Worm (Caenorhabditis elegans) whole organism, late embryonic: ENCODE data around the gene F53F4.7.

Experiments used
- C38D4.7 ChIP-seq: fragments of 200-800 bp; sonication (Bioruptor generic); optimal IDR thresholded peaks from 2 replicates; lab custom pipeline; 2018; ENCODE audit warnings: mild to moderate bottlenecking, missing genetic modification characterization, moderate library complexity, missing compliant biosample characterization
- F13H6.1 ChIP-seq: sonication (generic microtip); optimal IDR thresholded peaks from 2 replicates; lab custom pipeline; 2016; ENCODE audit warnings: missing genetic modification characterization, missing compliant biosample characterization
- T23F11.4 ChIP-seq: fragments of 200-800 bp; sonication (Bioruptor generic); optimal IDR thresholded peaks from 2 replicates; lab custom pipeline; 2018; ENCODE audit warnings: mild to moderate bottlenecking, missing genetic modification characterization, missing compliant biosample characterization
- ama-1 ChIP-seq: fragments of 150-350 bp; optimal IDR thresholded peaks from 2 replicates; lab custom pipeline; 2014
- ceh-14 ChIP-seq: sonication (generic microtip); optimal IDR thresholded peaks from 2 replicates; lab custom pipeline; 2016; ENCODE audit warnings: missing genotype, missing genetic modification characterization, missing compliant biosample characterization
- ceh-18 ChIP-seq: sonication (generic microtip); optimal IDR thresholded peaks from 2 replicates; lab custom pipeline; 2016; ENCODE audit warnings: missing genetic modification characterization, missing compliant biosample characterization
- ceh-2 ChIP-seq: sonication (generic microtip); optimal IDR thresholded peaks from 2 replicates; lab custom pipeline; 2016; ENCODE audit warnings: missing genotype, missing genetic modification characterization, missing compliant biosample characterization
- ceh-22 ChIP-seq: sonication (generic microtip); optimal IDR thresholded peaks from 2 replicates; lab custom pipeline; 2017; ENCODE audit warnings: missing biosample characterization, missing genetic modification characterization
- ceh-30 ChIP-seq: fragments of 150-350 bp; optimal IDR thresholded peaks from 2 replicates; lab custom pipeline; 2014; ENCODE audit warnings: missing biosample characterization, missing genetic modification characterization
- ceh-31 ChIP-seq: sonication (generic microtip); optimal IDR thresholded peaks from 2 replicates; lab custom pipeline; 2016; ENCODE audit warnings: missing genetic modification characterization, missing compliant biosample characterization
- ceh-48 ChIP-seq: sonication (generic microtip); optimal IDR thresholded peaks from 2 replicates; lab custom pipeline; 2016; ENCODE audit warnings: missing genetic modification characterization, inconsistent platforms, missing compliant biosample characterization
- ceh-6 ChIP-seq: fragments of 200-800 bp; sonication (Bioruptor generic); optimal IDR thresholded peaks from 2 replicates; lab custom pipeline; 2018; ENCODE audit warnings: mild to moderate bottlenecking, missing genetic modification characterization, missing compliant biosample characterization
- dve-1 ChIP-seq: sonication (generic microtip); optimal IDR thresholded peaks from 2 replicates; lab custom pipeline; 2017; ENCODE audit warnings: antibody characterized with exemption, mild to moderate bottlenecking, missing genetic modification characterization, missing compliant biosample characterization
- fax-1 ChIP-seq: sonication (generic microtip); optimal IDR thresholded peaks from 2 replicates; lab custom pipeline; 2016; ENCODE audit warnings: missing genotype, missing genetic modification characterization, missing compliant biosample characterization
- fkh-10 ChIP-seq: fragments of 150-350 bp; optimal IDR thresholded peaks from 2 replicates; lab custom pipeline; 2014; ENCODE audit warnings: missing biosample characterization, missing genetic modification reagents, missing genetic modification characterization
- gmeb-2 ChIP-seq: sonication (generic microtip); optimal IDR thresholded peaks from 2 replicates; lab custom pipeline; 2016; ENCODE audit warnings: missing genetic modification characterization, inconsistent platforms, missing compliant biosample characterization
- hlh-13 ChIP-seq: fragments of 200-800 bp; sonication (Bioruptor generic); optimal IDR thresholded peaks from 2 replicates; lab custom pipeline; 2018; ENCODE audit warnings: mild to moderate bottlenecking, missing genetic modification characterization, missing compliant biosample characterization
- hlh-8 ChIP-seq: sonication (generic microtip); optimal IDR thresholded peaks from 2 replicates; lab custom pipeline; 2016; ENCODE audit warnings: missing genotype, missing genetic modification characterization, missing compliant biosample characterization
- lim-6 ChIP-seq: sonication (generic microtip); optimal IDR thresholded peaks from 2 replicates; lab custom pipeline; 2016; ENCODE audit warnings: missing genetic modification characterization, missing compliant biosample characterization
- lin-11 ChIP-seq: fragments of 200-800 bp; sonication (Bioruptor generic); optimal IDR thresholded peaks from 2 replicates; lab custom pipeline; 2018; ENCODE audit warnings: mild to moderate bottlenecking, missing genetic modification characterization, missing compliant biosample characterization
- madf-2 ChIP-seq: sonication (generic microtip); optimal IDR thresholded peaks from 2 replicates; lab custom pipeline; 2017; ENCODE audit warnings: missing genetic modification characterization, missing compliant biosample characterization
- mec-3 ChIP-seq: sonication (generic microtip); optimal IDR thresholded peaks from 2 replicates; lab custom pipeline; 2016; ENCODE audit warnings: borderline replicate concordance, missing genetic modification characterization, missing compliant biosample characterization
- nfya-1 ChIP-seq: sonication (generic microtip); optimal IDR thresholded peaks from 2 replicates; lab custom pipeline; 2017; ENCODE audit warnings: missing genetic modification characterization, mild to moderate bottlenecking, missing compliant biosample characterization, antibody characterized with exemption, moderate library complexity
- nhr-232 ChIP-seq: sonication (generic microtip); optimal IDR thresholded peaks from 2 replicates; lab custom pipeline; 2016; ENCODE audit warnings: missing genetic modification characterization, missing compliant biosample characterization
- pag-3 ChIP-seq: sonication (generic microtip); optimal IDR thresholded peaks from 2 replicates; lab custom pipeline; 2016; ENCODE audit warnings: missing compliant biosample characterization, missing genetic modification characterization, borderline replicate concordance
- pax-1 ChIP-seq: fragments of 150-350 bp; optimal IDR thresholded peaks from 2 replicates; lab custom pipeline; 2014; ENCODE audit warnings: missing biosample characterization, missing genetic modification characterization
- pha-2 ChIP-seq: sonication (generic microtip); optimal IDR thresholded peaks from 2 replicates; lab custom pipeline; 2017; ENCODE audit warnings: mild to moderate bottlenecking, missing genetic modification characterization, missing compliant biosample characterization
- ref-2 ChIP-seq: sonication (generic microtip); optimal IDR thresholded peaks from 2 replicates; lab custom pipeline; 2016; ENCODE audit warnings: missing genetic modification characterization, missing compliant biosample characterization
- sdc-2 ChIP-seq: sonication (generic microtip); optimal IDR thresholded peaks from 2 replicates; lab custom pipeline; 2016; ENCODE audit warnings: missing genotype, missing genetic modification characterization, missing compliant biosample characterization
- sox-4 ChIP-seq: sonication (generic microtip); optimal IDR thresholded peaks from 2 replicates; lab custom pipeline; 2017; ENCODE audit warnings: mild to moderate bottlenecking, missing genetic modification characterization, inconsistent platforms, missing compliant biosample characterization
- syd-9 ChIP-seq: sonication (generic microtip); optimal IDR thresholded peaks from 2 replicates; lab custom pipeline; 2016; ENCODE audit warnings: mild to moderate bottlenecking, missing genetic modification characterization, moderate library complexity, missing compliant biosample characterization
- tbx-2 ChIP-seq: sonication (generic microtip); optimal IDR thresholded peaks from 2 replicates; lab custom pipeline; 2016; ENCODE audit warnings: missing genetic modification characterization, missing compliant biosample characterization
- tbx-7 ChIP-seq: sonication (generic microtip); optimal IDR thresholded peaks from 2 replicates; lab custom pipeline; 2016; ENCODE audit warnings: missing genotype, missing genetic modification characterization, missing compliant biosample characterization
- ttx-3 ChIP-seq: sonication (generic microtip); optimal IDR thresholded peaks from 2 replicates; lab custom pipeline; 2016; ENCODE audit warnings: missing genetic modification reagents, missing genetic modification characterization, missing compliant biosample characterization
- unc-86 ChIP-seq: sonication (generic microtip); optimal IDR thresholded peaks from 2 replicates; lab custom pipeline; 2016; ENCODE audit warnings: missing genetic modification characterization, missing compliant biosample characterization

The F53F4.7 gene

DNA sequence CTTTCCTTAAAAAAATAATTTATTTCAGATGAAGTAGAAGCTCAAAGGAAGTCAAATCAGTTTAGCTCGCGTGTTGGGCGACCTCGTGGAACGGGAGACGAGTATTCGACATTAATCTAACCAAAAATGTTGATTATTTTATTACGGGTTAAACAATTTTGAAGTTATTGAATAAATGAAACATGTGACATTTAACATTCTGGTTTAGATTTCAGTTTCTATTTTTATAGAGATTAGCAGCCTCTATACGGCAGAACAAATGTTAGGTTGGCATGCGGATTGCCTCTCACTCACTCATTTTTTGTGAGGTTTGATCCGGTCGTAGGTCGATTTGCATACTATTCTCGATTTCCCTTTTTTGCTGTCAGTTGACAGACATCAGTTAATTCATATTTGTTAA is 29.3 kb downstream of the F53F4.7 start, which contains the start of gene F53F4.1:
Gene F53F4.1, plus strand, starts transcription at position 301 of the 400 bp plus-strand sequence.
- no peak for TF ChIP-seq nfya-1
- no peak for TF ChIP-seq hlh-13 (GFP tag; lab: Kevin White, UChicago)
- TF ChIP-seq pag-3 (tag; lab: Kevin White, UChicago) = no peak
- TF ChIP-seq ceh-22 (tag; lab: Kevin White, UChicago) = no peak
- no peak for TF ChIP-seq sox-4
- no peak for TF ChIP-seq ceh-30 (tag; lab: Kevin White, UChicago)
- no peak for TF ChIP-seq fax-1 (tag; lab: Kevin White, UChicago)
- TF ChIP-seq madf-2 (tag; lab: Kevin White, UChicago) = no peak
- TF ChIP-seq mec-3 (tag; lab: Kevin White, UChicago) = no peak
- TF ChIP-seq sdc-2 (tag; lab: Kevin White, UChicago) = no peak
- no peak for TF ChIP-seq F13H6.1 (tag; lab: Kevin White, UChicago)

DNA sequence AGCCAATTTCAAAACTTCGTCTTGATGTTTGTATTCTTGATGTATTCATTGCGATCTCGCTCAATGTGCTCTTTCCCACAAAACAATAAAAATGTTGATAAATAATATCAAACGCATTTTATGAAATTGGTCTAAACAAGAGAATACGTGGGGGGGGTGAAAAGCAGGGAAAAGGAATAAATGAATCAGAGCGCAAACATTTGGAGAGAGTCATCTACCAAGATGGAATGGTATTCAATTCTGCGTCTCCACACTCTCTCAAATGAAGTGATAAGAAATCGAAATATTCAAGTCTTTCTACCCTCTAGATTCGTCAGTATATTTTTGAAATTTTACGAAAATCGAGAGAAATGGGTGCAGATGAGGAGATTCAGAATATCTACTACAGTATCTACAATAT is 33.1 kb downstream of the F53F4.7 start, which contains the start of gene C50B8.5:
Gene C50B8.5, plus strand, starts transcription at position 273 of the 400 bp plus-strand sequence.
- no peak for TF ChIP-seq ceh-18 (tag; lab: Kevin White, UChicago)
- TF ChIP-seq lin-11 (tag; lab: Kevin White, UChicago) = no peak
- no peak for TF ChIP-seq ceh-2 (tag; lab: Kevin White, UChicago)
- peak; percentile 4 for TF ChIP-seq dve-1 (tag; lab: Kevin White, UChicago)

DNA sequence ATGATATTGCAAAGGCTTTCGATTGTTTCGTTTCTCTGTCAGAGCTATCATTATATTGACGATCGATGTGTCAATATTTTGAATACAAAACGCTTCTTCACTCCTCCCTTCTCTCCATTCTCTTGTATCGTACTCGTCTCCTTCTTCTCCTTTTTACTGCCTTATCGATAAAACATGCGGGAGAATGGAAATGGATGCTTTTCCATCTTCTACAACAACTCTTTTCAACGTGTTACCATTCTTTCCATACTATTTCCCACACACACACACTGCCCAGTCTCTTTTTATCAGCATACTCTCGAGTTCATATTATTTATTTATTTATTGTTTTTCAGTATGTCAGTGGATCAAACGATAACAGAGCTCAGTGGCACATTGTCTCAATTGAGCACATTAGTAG is 35.1 kb downstream of the F53F4.7 start, which contains the start of gene C50B8.6:
Gene C50B8.6, plus strand, starts transcription at position 336 of the 400 bp plus-strand sequence.
- TF ChIP-seq F13H6.1 (tag; lab: Kevin White, UChicago) (no peak), ttx-3 (no peak), unc-86 (tag; lab: Kevin White, UChicago) (no peak)

DNA sequence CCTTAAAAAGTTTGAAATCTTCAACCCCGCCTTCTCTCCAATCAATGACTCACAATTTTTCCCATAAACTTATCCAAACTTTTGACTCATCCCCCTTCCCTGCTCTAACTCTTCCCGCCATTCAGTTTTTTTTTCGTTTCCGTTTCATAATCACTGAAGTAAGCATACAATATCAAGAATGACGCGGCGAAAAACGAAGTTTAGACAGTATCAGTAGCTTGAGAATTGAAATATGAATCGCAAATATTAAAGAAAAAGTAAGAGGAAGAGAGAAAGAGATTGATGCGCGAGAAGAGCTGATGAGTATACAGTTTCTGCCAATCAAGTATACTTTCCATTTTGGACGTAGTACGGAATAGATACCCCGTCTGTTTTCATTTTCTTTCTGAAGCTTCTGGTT is 36.3 kb downstream of the F53F4.7 start:
- TF ChIP-seq syd-9 (no peak), hlh-8 (tag; lab: Kevin White, UChicago) (no peak), lim-6 (tag; lab: Kevin White, UChicago) (no peak), ceh-14 (tag; lab: Kevin White, UChicago) (no peak), pag-3 (tag; lab: Kevin White, UChicago) (no peak), pha-2 (tag; lab: Kevin White, UChicago) (no peak), C38D4.7 (GFP tag; lab: Kevin White, UChicago) (no peak), ceh-2 (tag; lab: Kevin White, UChicago) (no peak), ceh-6 (GFP tag; lab: Kevin White, UChicago) (no peak), nhr-232 (tag; lab: Kevin White, UChicago) (no peak), fax-1 (tag; lab: Kevin White, UChicago) (no peak)

DNA sequence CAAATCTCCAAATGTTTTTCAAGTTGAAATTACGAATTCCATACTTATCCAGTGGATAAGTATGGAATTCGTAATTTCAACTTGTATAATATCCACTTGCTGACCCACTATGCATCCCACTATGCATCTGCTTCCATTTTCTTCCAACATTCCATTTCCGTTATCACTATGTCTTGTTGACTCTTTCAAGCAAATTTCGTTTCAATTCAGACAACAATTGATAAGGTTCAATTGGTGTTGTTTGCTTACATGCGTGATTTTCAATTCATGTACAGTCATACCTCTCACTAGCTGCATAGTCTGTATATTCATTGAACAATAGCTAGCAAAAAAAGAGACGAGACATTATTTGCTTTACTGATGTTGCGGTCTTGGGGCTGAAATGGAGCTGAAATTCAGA is 36.9 kb downstream of the F53F4.7 start:
- no peak for TF ChIP-seq pag-3 (tag; lab: Kevin White, UChicago)
- no peak for TF ChIP-seq T23F11.4
- no peak for TF ChIP-seq ceh-30 (tag; lab: Kevin White, UChicago)
- TF ChIP-seq pax-1 (tag; lab: Kevin White, UChicago) = no peak
- no peak for TF ChIP-seq ceh-31 (tag; lab: Kevin White, UChicago)
- no peak for TF ChIP-seq ama-1 (lab: Kevin White, UChicago)
- no peak for TF ChIP-seq ref-2 (tag; lab: Kevin White, UChicago)
- no peak for TF ChIP-seq fkh-10 (GFP tag; lab: Kevin White, UChicago)
- TF ChIP-seq tbx-7 (tag; lab: Kevin White, UChicago) = no peak
- no peak for TF ChIP-seq lin-11 (tag; lab: Kevin White, UChicago)
- no peak for TF ChIP-seq gmeb-2 (tag; lab: Kevin White, UChicago)
- TF ChIP-seq sox-4 = no peak
- TF ChIP-seq ceh-48 = no peak
- no peak for TF ChIP-seq tbx-2 (tag; lab: Kevin White, UChicago)
